Worm (Caenorhabditis elegans) whole organism, late embryonic: ENCODE measurements around the gene str-190.

Experiments used
- K09A11.1 ChIP-seq: sonication (generic microtip); optimal IDR thresholded peaks from 2 replicates; lab custom pipeline; 2017; ENCODE audit warnings: antibody characterized with exemption, mild to moderate bottlenecking, missing genetic modification characterization, missing compliant biosample characterization; ENCODE audit not compliant: insufficient read depth
- T23F11.4 ChIP-seq: fragments of 200-800 bp; sonication (Bioruptor generic); optimal IDR thresholded peaks from 2 replicates; lab custom pipeline; 2018; ENCODE audit warnings: mild to moderate bottlenecking, missing genetic modification characterization, missing compliant biosample characterization
- Y22D7AL.16 ChIP-seq: sonication (generic microtip); optimal IDR thresholded peaks from 2 replicates; lab custom pipeline; 2016; ENCODE audit warnings: missing genetic modification characterization, missing compliant biosample characterization
- ama-1 ChIP-seq: fragments of 150-350 bp; optimal IDR thresholded peaks from 2 replicates; lab custom pipeline; 2014
- ceh-14 ChIP-seq: sonication (generic microtip); optimal IDR thresholded peaks from 2 replicates; lab custom pipeline; 2016; ENCODE audit warnings: missing genotype, missing genetic modification characterization, missing compliant biosample characterization
- ceh-19 ChIP-seq: fragments of 200-800 bp; sonication (Bioruptor generic); optimal IDR thresholded peaks from 2 replicates; lab custom pipeline; 2018; ENCODE audit warnings: mild to moderate bottlenecking, missing genetic modification characterization, missing compliant biosample characterization
- ceh-24 ChIP-seq: sonication (generic microtip); optimal IDR thresholded peaks from 2 replicates; lab custom pipeline; 2016; ENCODE audit warnings: mild to moderate bottlenecking, missing genetic modification characterization, missing compliant biosample characterization
- ceh-31 ChIP-seq: sonication (generic microtip); optimal IDR thresholded peaks from 2 replicates; lab custom pipeline; 2016; ENCODE audit warnings: missing genetic modification characterization, missing compliant biosample characterization
- ceh-45 ChIP-seq: fragments of 200-800 bp; sonication (Bioruptor generic); IDR thresholded peaks from 2 replicates; pipeline ENCODE4 v1.3.6; 2022; ENCODE audit warnings: missing genetic modification reagents, missing genetic modification characterization, missing compliant biosample characterization
- ceh-48 ChIP-seq: sonication (generic microtip); optimal IDR thresholded peaks from 2 replicates; lab custom pipeline; 2016; ENCODE audit warnings: missing genetic modification characterization, inconsistent platforms, missing compliant biosample characterization
- ceh-9 ChIP-seq: sonication (generic microtip); optimal IDR thresholded peaks from 2 replicates; lab custom pipeline; 2016; ENCODE audit warnings: mild to moderate bottlenecking, missing genetic modification characterization, inconsistent platforms, missing compliant biosample characterization
- dve-1 ChIP-seq: sonication (generic microtip); optimal IDR thresholded peaks from 2 replicates; lab custom pipeline; 2017; ENCODE audit warnings: antibody characterized with exemption, mild to moderate bottlenecking, missing genetic modification characterization, missing compliant biosample characterization
- elt-4 ChIP-seq: sonication (generic microtip); optimal IDR thresholded peaks from 2 replicates; lab custom pipeline; 2016; ENCODE audit warnings: missing genetic modification characterization, missing compliant biosample characterization
- eyg-1 ChIP-seq: sonication (generic microtip); optimal IDR thresholded peaks from 2 replicates; lab custom pipeline; 2016; ENCODE audit warnings: missing genotype, missing genetic modification characterization, missing compliant biosample characterization
- gmeb-2 ChIP-seq: sonication (generic microtip); optimal IDR thresholded peaks from 2 replicates; lab custom pipeline; 2016; ENCODE audit warnings: missing genetic modification characterization, inconsistent platforms, missing compliant biosample characterization
- hlh-13 ChIP-seq: fragments of 200-800 bp; sonication (Bioruptor generic); optimal IDR thresholded peaks from 2 replicates; lab custom pipeline; 2018; ENCODE audit warnings: mild to moderate bottlenecking, missing genetic modification characterization, missing compliant biosample characterization
- hlh-15 ChIP-seq: sonication (generic microtip); optimal IDR thresholded peaks from 2 replicates; lab custom pipeline; 2016; ENCODE audit warnings: missing genetic modification characterization, missing compliant biosample characterization
- hlh-30 ChIP-seq: sonication (generic microtip); optimal IDR thresholded peaks from 2 replicates; lab custom pipeline; 2017; ENCODE audit warnings: antibody characterized with exemption, missing genetic modification characterization, missing compliant biosample characterization; ENCODE audit not compliant: insufficient read depth
- hlh-6 ChIP-seq: sonication (generic microtip); optimal IDR thresholded peaks from 2 replicates; lab custom pipeline; 2016; ENCODE audit warnings: missing genotype, missing genetic modification characterization, missing compliant biosample characterization
- lim-6 ChIP-seq: sonication (generic microtip); optimal IDR thresholded peaks from 2 replicates; lab custom pipeline; 2016; ENCODE audit warnings: missing genetic modification characterization, missing compliant biosample characterization
- madf-2 ChIP-seq: sonication (generic microtip); optimal IDR thresholded peaks from 2 replicates; lab custom pipeline; 2017; ENCODE audit warnings: missing genetic modification characterization, missing compliant biosample characterization
- mec-3 ChIP-seq: sonication (generic microtip); optimal IDR thresholded peaks from 2 replicates; lab custom pipeline; 2016; ENCODE audit warnings: borderline replicate concordance, missing genetic modification characterization, missing compliant biosample characterization
- nhr-11 ChIP-seq: fragments of 150-350 bp; optimal IDR thresholded peaks from 2 replicates; lab custom pipeline; 2014; ENCODE audit warnings: missing biosample characterization, missing genetic modification characterization
- npax-4 ChIP-seq: sonication (generic microtip); optimal IDR thresholded peaks from 2 replicates; lab custom pipeline; 2016; ENCODE audit warnings: missing genetic modification characterization, missing compliant biosample characterization
- odd-2 ChIP-seq: sonication (generic microtip); optimal IDR thresholded peaks from 2 replicates; lab custom pipeline; 2017; ENCODE audit warnings: antibody characterized with exemption, mild to moderate bottlenecking, missing genetic modification characterization, missing compliant biosample characterization
- pax-1 ChIP-seq: fragments of 150-350 bp; optimal IDR thresholded peaks from 2 replicates; lab custom pipeline; 2014; ENCODE audit warnings: missing biosample characterization, missing genetic modification characterization
- pha-2 ChIP-seq: sonication (generic microtip); optimal IDR thresholded peaks from 2 replicates; lab custom pipeline; 2017; ENCODE audit warnings: mild to moderate bottlenecking, missing genetic modification characterization, missing compliant biosample characterization
- pha-4 ChIP-seq: fragments of 150-350 bp; optimal IDR thresholded peaks from 2 replicates; lab custom pipeline; 2018; ENCODE audit warnings: missing biosample characterization, missing genetic modification reagents, missing genetic modification characterization
- pqm-1 ChIP-seq: sonication (generic microtip); optimal IDR thresholded peaks from 2 replicates; lab custom pipeline; 2016; ENCODE audit warnings: missing genetic modification characterization, missing compliant biosample characterization
- rnt-1 ChIP-seq: sonication (generic microtip); optimal IDR thresholded peaks from 2 replicates; lab custom pipeline; 2016; ENCODE audit warnings: missing genetic modification characterization, missing compliant biosample characterization
- sdc-2 ChIP-seq: sonication (generic microtip); optimal IDR thresholded peaks from 2 replicates; lab custom pipeline; 2016; ENCODE audit warnings: missing genotype, missing genetic modification characterization, missing compliant biosample characterization
- sox-4 ChIP-seq: sonication (generic microtip); optimal IDR thresholded peaks from 2 replicates; lab custom pipeline; 2017; ENCODE audit warnings: mild to moderate bottlenecking, missing genetic modification characterization, inconsistent platforms, missing compliant biosample characterization
- tbx-7 ChIP-seq: sonication (generic microtip); optimal IDR thresholded peaks from 2 replicates; lab custom pipeline; 2016; ENCODE audit warnings: missing genotype, missing genetic modification characterization, missing compliant biosample characterization
- ttx-3 ChIP-seq: sonication (generic microtip); optimal IDR thresholded peaks from 2 replicates; lab custom pipeline; 2016; ENCODE audit warnings: missing genetic modification reagents, missing genetic modification characterization, missing compliant biosample characterization
- unc-55 ChIP-seq: sonication (generic microtip); optimal IDR thresholded peaks from 2 replicates; lab custom pipeline; 2017; ENCODE audit warnings: missing biosample characterization, missing genetic modification reagents, missing genetic modification characterization
- unc-86 ChIP-seq: sonication (generic microtip); optimal IDR thresholded peaks from 2 replicates; lab custom pipeline; 2016; ENCODE audit warnings: missing genetic modification characterization, missing compliant biosample characterization
- zip-5 ChIP-seq: sonication (generic microtip); optimal IDR thresholded peaks from 2 replicates; lab custom pipeline; 2016; ENCODE audit warnings: missing genetic modification characterization, missing compliant biosample characterization
- ztf-16 ChIP-seq: sonication (generic microtip); optimal IDR thresholded peaks from 2 replicates; lab custom pipeline; 2017; ENCODE audit warnings: missing genetic modification characterization, missing compliant biosample characterization

The str-190 gene

ce11 chrV:7495189-7495588 lies 16.9 kb upstream of the str-190 start, which contains the start of gene srbc-11:
TSS of gene srbc-11 (minus strand) at chrV:7495289.
- TF ChIP-seq elt-4 (tag; lab: Kevin White, UChicago) (no peak), ttx-3 (tag; lab: Kevin White, UChicago) (no peak), rnt-1 (tag; lab: Kevin White, UChicago) (no peak), dve-1 (tag; lab: Kevin White, UChicago) (no peak), T23F11.4 (GFP tag; lab: Kevin White, UChicago) (no peak), mec-3 (tag; lab: Kevin White, UChicago) (no peak), unc-86 (tag; lab: Kevin White, UChicago) (no peak), Y22D7AL.16 (tag; lab: Kevin White, UChicago) (no peak), nhr-11 (tag; lab: Kevin White, UChicago) (no peak), pax-1 (tag; lab: Kevin White, UChicago) (no peak), ceh-9 (tag; lab: Kevin White, UChicago) (no peak), ama-1 (lab: Kevin White, UChicago) (no peak), hlh-13 (GFP tag; lab: Kevin White, UChicago) (no peak), pha-2 (no peak)

ce11 chrV:7492924-7493323 lies 14.6 kb upstream of the str-190 start, which contains the start of gene srbc-10:
TSS of gene srbc-10 (minus strand) at chrV:7493024.
- no peak for TF ChIP-seq lim-6 (tag; lab: Kevin White, UChicago)
- no peak for TF ChIP-seq npax-4 (tag; lab: Kevin White, UChicago)
- TF ChIP-seq odd-2: no peak
- no peak for TF ChIP-seq pha-4 (tag; lab: Kevin White, UChicago)
- TF ChIP-seq ama-1 (lab: Kevin White, UChicago): no peak
- no peak for TF ChIP-seq hlh-30 (tag; lab: Kevin White, UChicago)
- no peak for TF ChIP-seq gmeb-2
- no peak for TF ChIP-seq ceh-9 (tag; lab: Kevin White, UChicago)
- TF ChIP-seq ceh-19 (GFP tag; lab: Kevin White, UChicago): no peak
- no peak for TF ChIP-seq ztf-16 (tag; lab: Kevin White, UChicago)
- no peak for TF ChIP-seq sdc-2 (tag; lab: Kevin White, UChicago)
- TF ChIP-seq pqm-1 (tag; lab: Kevin White, UChicago): no peak
- TF ChIP-seq ceh-48 (tag; lab: Kevin White, UChicago): no peak
- no peak for TF ChIP-seq ttx-3 (tag; lab: Kevin White, UChicago)
- no peak for TF ChIP-seq madf-2 (tag; lab: Kevin White, UChicago)
- TF ChIP-seq dve-1 (tag; lab: Kevin White, UChicago): no peak
- TF ChIP-seq zip-5 (tag; lab: Kevin White, UChicago): no peak
- TF ChIP-seq unc-55: no peak
- no peak for TF ChIP-seq ceh-45 (GFP tag; lab: Robert Waterston, UW)

ce11 chrV:7490340-7490739 lies 12.0 kb upstream of the str-190 start, which contains the start of gene srbc-9:
TSS of gene srbc-9 (minus strand) at chrV:7490440.
- TF ChIP-seq ceh-31 (tag; lab: Kevin White, UChicago): no peak

- no peak for TF ChIP-seq tbx-7 (tag; lab: Kevin White, UChicago)
- TF ChIP-seq unc-55: no peak
- no peak for TF ChIP-seq ceh-14
- no peak for TF ChIP-seq pha-2
- no peak for TF ChIP-seq hlh-6 (tag; lab: Kevin White, UChicago)
- TF ChIP-seq ama-1 (lab: Kevin White, UChicago): no peak
- TF ChIP-seq sox-4 (tag; lab: Kevin White, UChicago): no peak
- TF ChIP-seq pqm-1 (tag; lab: Kevin White, UChicago): no peak
- TF ChIP-seq odd-2: no peak
Observed at ce11 chrV:7487518-7487917, 9.2 kb upstream of the str-190 start, which contains the start of gene srbc-7. TSS of gene srbc-7 (minus strand) at chrV:7487618.

ce11 chrV:7485000-7485399 lies 6.7 kb upstream of the str-190 start, which contains the start of gene srbc-8:
TSS of gene srbc-8 (minus strand) at chrV:7485100.
- TF ChIP-seq ceh-24 (tag; lab: Kevin White, UChicago) (no peak), ztf-16 (tag; lab: Kevin White, UChicago) (no peak), hlh-15 (tag; lab: Kevin White, UChicago) (no peak), K09A11.1 (tag; lab: Kevin White, UChicago) (no peak), ceh-9 (tag; lab: Kevin White, UChicago) (no peak), eyg-1 (tag; lab: Kevin White, UChicago) (no peak)
- TF ChIP-seq, all 69 proteins: peak for 0
